Fruit fly (Drosophila melanogaster): Measurements from ENCODE around the gene fd3F.

The fd3F gene

dm6 chrX:3772811-3773740 is 29.0 kb upstream of the fd3F start (continued):
- TF ChIP-seq sens-2 (GFP tag; IDR thresholded peaks at IDR 0.05) (no peak), tap (tag; optimal IDR thresholded peaks at IDR 0.05) (peak; percentile 54), CG14667 (GFP tag; IDR thresholded peaks at IDR 0.05) (no peak; the same call in 1 of the 2 replicates), Gsc (GFP tag; IDR thresholded peaks at IDR 0.05) (no peak), CG11696 (GFP tag; IDR thresholded peaks at IDR 0.05) (no peak), mam (GFP tag; optimal IDR thresholded peaks at IDR 0.05) (peak; percentile 58), dmrt11E (tag; optimal IDR thresholded peaks at IDR 0.05) (peak; percentile 61), tll (GFP tag; optimal IDR thresholded peaks at IDR 0.05) (no peak), fd3F (GFP tag; optimal IDR thresholded peaks at IDR 0.05) (peak; percentile 75), chif (GFP tag; optimal IDR thresholded peaks at IDR 0.05) (peak; percentile 22 to 28), scrt (GFP tag; optimal IDR thresholded peaks at IDR 0.05) (peak; percentile 76), Sox102F (GFP tag; optimal IDR thresholded peaks at IDR 0.05) (peak; percentile 66), CG3838 (GFP tag; optimal IDR thresholded peaks at IDR 0.05) (no peak), CG8281 (tag; optimal IDR thresholded peaks at IDR 0.05) (peak; percentile 56), CG9817 (tag; optimal IDR thresholded peaks at IDR 0.05) (peak; percentile 75), Fer3 (tag; optimal IDR thresholded peaks at IDR 0.05) (peak; percentile 82), tin (GFP tag; optimal IDR thresholded peaks at IDR 0.05) (peak; percentile 35), HLH3B (GFP tag; IDR thresholded peaks at IDR 0.05) (0 out of 2 replicates have a peak, but pooled peaks have one; percentile 16), CG10959 (GFP tag; IDR thresholded peaks at IDR 0.05) (no peak), Hmr (GFP tag; optimal IDR thresholded peaks at IDR 0.05) (peak; percentile 87), lab (GFP tag; optimal IDR thresholded peaks at IDR 0.05) (peak; percentile 85), PHDP (tag; optimal IDR thresholded peaks at IDR 0.05) (peak; percentile 88), CG10366 (GFP tag; IDR thresholded peaks at IDR 0.05) (peak; percentile 49), CG17802 (tag; optimal IDR thresholded peaks at IDR 0.05) (no peak), fd64A (GFP tag; optimal IDR thresholded peaks at IDR 0.05) (no peak), CTCF (GFP tag; optimal IDR thresholded peaks at IDR 0.05) (no peak), CG12219 (GFP tag; optimal IDR thresholded peaks at IDR 0.05) (peak; percentile 52), Hr51 (GFP tag; optimal IDR thresholded peaks at IDR 0.05) (peak in 1 of 2 experiments; percentile 75), nom (GFP tag; optimal IDR thresholded peaks at IDR 0.05) (peak; percentile 28), CG2202 (tag; optimal IDR thresholded peaks at IDR 0.05) (peak; percentile 38), pzg (GFP tag; optimal IDR thresholded peaks at IDR 0.05) (no peak), CG31224 (GFP tag; IDR thresholded peaks at IDR 0.05) (0 out of 2 replicates have a peak, but pooled peaks have one; percentile 42), grn (GFP tag; optimal IDR thresholded peaks at IDR 0.05) (no peak), klu (GFP tag; IDR thresholded peaks at IDR 0.05) (peak; percentile 59), TFAM (GFP tag; optimal IDR thresholded peaks at IDR 0.05) (no peak), CG16779 (GFP tag; IDR thresholded peaks at IDR 0.05) (no peak), chm (GFP tag; IDR thresholded peaks at IDR 0.05) (0 out of 2 replicates have a peak, but pooled peaks have one; percentile 47), CG18764 (GFP tag; optimal IDR thresholded peaks at IDR 0.05) (peak; percentile 30), CG7786 (GFP tag; optimal IDR thresholded peaks at IDR 0.05) (peak; percentile 57), Sry-β (GFP tag; optimal IDR thresholded peaks at IDR 0.05) (peak; percentile 95), CG12942 (GFP tag; optimal IDR thresholded peaks at IDR 0.05) (peak; percentile 37), vnd (GFP tag; IDR thresholded peaks at IDR 0.05; ENCODE audit: partially characterized antibody) (no peak), gcm2 (GFP tag; optimal IDR thresholded peaks at IDR 0.05) (no peak), Oaz (GFP tag; IDR thresholded peaks at IDR 0.05) (no peak), prd (optimal IDR thresholded peaks at IDR 0.05) (no peak), prd (GFP tag; IDR thresholded peaks at IDR 0.05) (peak; percentile 70), tio (GFP tag; optimal IDR thresholded peaks at IDR 0.05) (peak; percentile 51), CG12299 (tag; optimal IDR thresholded peaks at IDR 0.05) (peak; percentile 76)

All from whole organism, embryonic.